Fruit fly (Drosophila melanogaster): ENCODE data around the gene Rad9.

The Rad9 gene

DNA sequence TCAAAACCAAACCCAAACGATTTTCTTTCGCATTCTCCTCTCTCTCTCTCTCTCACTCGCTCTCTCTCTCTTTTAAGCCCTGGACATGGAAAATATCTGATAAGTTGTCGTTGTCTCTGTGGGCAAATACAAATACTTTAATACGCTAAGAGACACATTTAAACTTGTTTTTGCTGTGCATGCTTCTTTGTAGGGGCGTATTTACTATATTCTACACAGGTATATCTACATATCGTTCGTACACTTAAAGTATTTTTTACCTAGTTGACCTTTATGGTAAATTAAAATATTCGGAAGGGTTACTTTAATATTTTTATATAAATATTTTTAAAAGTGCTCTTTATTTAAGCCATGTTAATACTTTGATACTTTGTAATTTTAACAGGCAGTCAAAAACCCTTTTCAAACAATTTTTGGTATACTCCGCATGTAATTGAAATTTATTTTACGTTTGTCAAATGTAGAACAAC lies 26.0 kb downstream of the Rad9 start:
- no peak for TF ChIP-seq CG11762 (GFP tag; optimal IDR thresholded peaks at IDR 0.05; ENCODE audit: insufficient read depth)
- TF ChIP-seq dsx (GFP tag; optimal IDR thresholded peaks at IDR 0.05; ENCODE audit: poor library complexity, severe bottlenecking) = peak; percentile 74
- TF ChIP-seq ss (GFP tag; optimal IDR thresholded peaks at IDR 0.05) = peak in 1 of 2 experiments; percentile 8
- no peak for TF ChIP-seq Eip75B (GFP tag; optimal IDR thresholded peaks at IDR 0.05)
- 0 out of 2 replicates have a peak, but pooled peaks have one; percentile 14 for TF ChIP-seq CG15336 (GFP tag; IDR thresholded peaks at IDR 0.05)
- peak; percentile 17 for TF ChIP-seq fkh (GFP tag; optimal IDR thresholded peaks at IDR 0.05)
- TF ChIP-seq Eip78C (GFP tag) = no peak

dm6 chr3L:18846233-18846271 lies 26.3 kb downstream of the Rad9 start, which contains the start of gene Indy:
Indy (minus strand) TSS chr3L:18846267.
- no peak for TF ChIP-seq esn (GFP tag; optimal IDR thresholded peaks at IDR 0.05)
- no peak for TF ChIP-seq Sox15 (GFP tag; optimal IDR thresholded peaks at IDR 0.05)
- TF ChIP-seq cyc (GFP tag; optimal IDR thresholded peaks at IDR 0.05) = no peak
- no peak for TF ChIP-seq lz (GFP tag; optimal IDR thresholded peaks at IDR 0.05)
- no peak for TF ChIP-seq CG31627 (GFP tag; optimal IDR thresholded peaks at IDR 0.05)
- no peak for TF ChIP-seq CG34406 (GFP tag; optimal IDR thresholded peaks at IDR 0.05)
- no peak for TF ChIP-seq Hr39 (GFP tag; optimal IDR thresholded peaks at IDR 0.05)
- no peak for TF ChIP-seq net (GFP tag; optimal IDR thresholded peaks at IDR 0.05)
- TF ChIP-seq CG6276 (GFP tag; optimal IDR thresholded peaks at IDR 0.05) = no peak
- no peak for TF ChIP-seq CG8119 (GFP tag; IDR thresholded peaks at IDR 0.05)
- TF ChIP-seq CG8319 (GFP tag; optimal IDR thresholded peaks at IDR 0.05) = no peak
- TF ChIP-seq OdsH (GFP tag; optimal IDR thresholded peaks at IDR 0.05) = no peak
- no peak for TF ChIP-seq eg (GFP tag; IDR thresholded peaks at IDR 0.05)
- no peak for TF ChIP-seq CG15336 (GFP tag; IDR thresholded peaks at IDR 0.05)
- TF ChIP-seq CG7368 (GFP tag; optimal IDR thresholded peaks at IDR 0.05) = no peak
- no peak for TF ChIP-seq ss (GFP tag; optimal IDR thresholded peaks at IDR 0.05)
- no peak for TF ChIP-seq Eip93F (GFP tag; optimal IDR thresholded peaks at IDR 0.05)
- TF ChIP-seq dsx (GFP tag; optimal IDR thresholded peaks at IDR 0.05; ENCODE audit: poor library complexity, severe bottlenecking) = no peak

DNA sequence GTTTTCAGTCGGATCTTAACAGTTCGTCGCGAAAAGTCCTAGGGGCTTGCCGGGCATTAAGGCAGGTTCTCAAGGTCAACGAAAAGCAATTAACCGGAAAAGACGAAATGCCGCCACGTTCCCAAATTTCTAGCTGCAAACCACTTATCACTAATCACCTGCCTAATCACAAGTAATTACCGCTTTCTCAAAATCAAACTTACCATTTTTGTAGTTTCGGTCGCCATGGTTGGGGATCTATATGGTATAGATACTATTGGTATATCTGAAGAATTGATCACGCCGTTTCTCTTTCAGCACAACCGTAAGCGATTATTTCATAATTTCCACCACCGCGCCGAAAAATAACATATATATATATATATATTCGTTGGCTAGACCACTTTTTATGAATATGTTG lies 26.5 kb downstream of the Rad9 start:
- TF ChIP-seq fkh (GFP tag; optimal IDR thresholded peaks at IDR 0.05) = no peak
- TF ChIP-seq Blimp-1 (GFP tag; optimal IDR thresholded peaks at IDR 0.05) = no peak
- TF ChIP-seq Eip75B (GFP tag; optimal IDR thresholded peaks at IDR 0.05) = no peak
- TF ChIP-seq Ets21C (GFP tag; optimal IDR thresholded peaks at IDR 0.05) = no peak
- TF ChIP-seq Hr39 (GFP tag; optimal IDR thresholded peaks at IDR 0.05) = no peak
- TF ChIP-seq dac (GFP tag; optimal IDR thresholded peaks at IDR 0.05) = no peak
- TF ChIP-seq Eip78C (GFP tag) = no peak
- no peak for TF ChIP-seq CG3032 (tag; optimal IDR thresholded peaks at IDR 0.05)
- TF ChIP-seq CG32006 (GFP tag; optimal IDR thresholded peaks at IDR 0.05) = no peak
- TF ChIP-seq CG9139 (GFP tag; optimal IDR thresholded peaks at IDR 0.05) = no peak
- no peak for TF ChIP-seq esn (GFP tag; optimal IDR thresholded peaks at IDR 0.05)

dm6 chr3L:18842236-18842635 lies 30.1 kb downstream of the Rad9 start:
- TF ChIP-seq fd85E (GFP tag; optimal IDR thresholded peaks at IDR 0.05) (no peak), CG11294 (GFP tag; IDR thresholded peaks at IDR 0.05) (no peak), CG8119 (GFP tag; IDR thresholded peaks at IDR 0.05) (no peak), Lpt (GFP tag; optimal IDR thresholded peaks at IDR 0.05) (no peak), salr (GFP tag; optimal IDR thresholded peaks at IDR 0.05) (no peak)

DNA sequence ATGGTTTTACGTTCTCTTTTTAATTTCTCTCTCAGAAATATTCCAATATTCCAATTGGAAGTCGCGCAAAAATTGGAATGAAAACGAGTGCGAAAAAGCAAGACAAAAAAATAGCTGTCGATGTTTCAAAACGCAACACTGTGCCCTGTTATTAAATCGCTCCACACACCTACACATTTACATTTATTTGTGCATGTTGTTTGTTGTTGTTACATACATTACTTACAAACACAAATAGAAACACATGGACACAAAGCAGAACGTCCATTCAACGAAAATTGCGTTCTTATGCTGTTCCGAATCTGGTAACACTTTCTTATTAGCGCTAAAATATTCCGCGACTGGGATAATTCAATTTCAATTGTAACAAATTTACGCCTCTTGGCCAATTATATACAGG lies 31.1 kb downstream of the Rad9 start:
- TF ChIP-seq achi (GFP tag; optimal IDR thresholded peaks at IDR 0.05) (no peak), CG10669 (GFP tag; optimal IDR thresholded peaks at IDR 0.05) (no peak), spab (GFP tag; optimal IDR thresholded peaks at IDR 0.05) (no peak), CG34406 (GFP tag; optimal IDR thresholded peaks at IDR 0.05) (no peak), CG3032 (tag; optimal IDR thresholded peaks at IDR 0.05) (no peak), CG11294 (GFP tag; IDR thresholded peaks at IDR 0.05) (no peak), CG31627 (GFP tag; optimal IDR thresholded peaks at IDR 0.05) (no peak), Blimp-1 (GFP tag; optimal IDR thresholded peaks at IDR 0.05) (no peak), Eip75B (GFP tag; optimal IDR thresholded peaks at IDR 0.05) (no peak), CG6276 (GFP tag; optimal IDR thresholded peaks at IDR 0.05) (no peak), CG6854 (GFP tag; optimal IDR thresholded peaks at IDR 0.05) (no peak)
